Worm (Caenorhabditis elegans) whole organism, L3 larva: ENCODE results near the gene ssp-10.

Experiments used
- R02D3.7 ChIP-seq: fragments of 150-350 bp; optimal IDR thresholded peaks from 2 replicates; lab custom pipeline; 2014; ENCODE audit warnings: missing biosample characterization, missing genetic modification characterization
- aly-2 ChIP-seq: fragments of 150-350 bp; optimal IDR thresholded peaks from 2 replicates; lab custom pipeline; 2014; ENCODE audit warnings: missing biosample characterization, missing genetic modification characterization
- ama-1 ChIP-seq: fragments of 150-350 bp; optimal IDR thresholded peaks from 2 replicates; lab custom pipeline; 2018
- ceh-16 ChIP-seq: sonication (generic microtip); optimal IDR thresholded peaks from 2 replicates; lab custom pipeline; 2017; ENCODE audit warnings: missing biosample characterization, missing genetic modification characterization
- ceh-28 ChIP-seq: fragments of 150-350 bp; optimal IDR thresholded peaks from 2 replicates; lab custom pipeline; 2014; ENCODE audit warnings: missing biosample characterization, missing genetic modification reagents, missing genetic modification characterization
- ceh-82 ChIP-seq: fragments of 150-350 bp; optimal IDR thresholded peaks from 2 replicates; lab custom pipeline; 2014; ENCODE audit warnings: missing biosample characterization, missing genetic modification characterization
- ceh-9 ChIP-seq: sonication (generic microtip); optimal IDR thresholded peaks from 2 replicates; lab custom pipeline; 2018; ENCODE audit warnings: missing biosample characterization, missing genetic modification characterization
- daf-12 ChIP-seq: fragments of 150-350 bp; optimal IDR thresholded peaks from 2 replicates; lab custom pipeline; 2014; ENCODE audit warnings: missing biosample characterization, missing genetic modification reagents, missing genetic modification characterization
- egl-5 ChIP-seq: fragments of 150-350 bp; optimal IDR thresholded peaks from 2 replicates; lab custom pipeline; 2017; ENCODE audit warnings: missing biosample characterization, missing genetic modification reagents, missing genetic modification characterization, inconsistent platforms
- elt-1 ChIP-seq: fragments of 150-350 bp; optimal IDR thresholded peaks from 2 replicates; lab custom pipeline; 2014; ENCODE audit warnings: missing biosample characterization, missing genetic modification characterization
- elt-2 ChIP-seq: sonication (generic microtip); optimal IDR thresholded peaks from 2 replicates; lab custom pipeline; 2016; ENCODE audit warnings: missing genetic modification reagents, mild to moderate bottlenecking, missing genetic modification characterization, missing compliant biosample characterization
- elt-3 ChIP-seq, 3 experiments: fragments of 150-350 bp in 1 of 3; sonication (generic microtip) in 2 of 3; optimal IDR thresholded peaks; 2 replicates in 2 of 3; 4 replicates in 1 of 3; lab custom pipeline; 2014 to 2017; ENCODE audit warnings: missing biosample characterization in 3 of 3, missing genetic modification characterization in 3 of 3
- fkh-10 ChIP-seq: sonication (generic microtip); optimal IDR thresholded peaks from 2 replicates; lab custom pipeline; 2017; ENCODE audit warnings: missing biosample characterization, missing genetic modification reagents, missing genetic modification characterization
- fkh-2 ChIP-seq: fragments of 150-350 bp; optimal IDR thresholded peaks from 2 replicates; lab custom pipeline; 2014; ENCODE audit warnings: missing biosample characterization, missing genetic modification reagents, missing genetic modification characterization
- fos-1 ChIP-seq: fragments of 150-350 bp; optimal IDR thresholded peaks from 2 replicates; lab custom pipeline; 2014; ENCODE audit warnings: missing biosample characterization, missing genetic modification characterization
- hmg-11 ChIP-seq: sonication (generic microtip); optimal IDR thresholded peaks from 2 replicates; lab custom pipeline; 2016; ENCODE audit warnings: missing genetic modification characterization, missing compliant biosample characterization
- jun-1 ChIP-seq: fragments of 150-350 bp; optimal IDR thresholded peaks from 2 replicates; lab custom pipeline; 2014; ENCODE audit warnings: missing biosample characterization, missing genetic modification reagents, missing genetic modification characterization
- lin-15B ChIP-seq: fragments of 150-350 bp; optimal IDR thresholded peaks from 2 replicates; lab custom pipeline; 2014; ENCODE audit warnings: missing biosample characterization, missing genetic modification characterization
- mml-1 ChIP-seq: fragments of 150-350 bp; sonication (generic microtip); optimal IDR thresholded peaks from 3 replicates; lab custom pipeline; 2014; ENCODE audit warnings: missing biosample characterization, missing genetic modification characterization
- nfya-1 ChIP-seq: sonication (generic microtip); optimal IDR thresholded peaks from 2 replicates; lab custom pipeline; 2017; ENCODE audit warnings: missing genetic modification characterization, mild to moderate bottlenecking, missing compliant biosample characterization, antibody characterized with exemption, moderate library complexity; ENCODE audit not compliant: insufficient read depth
- nhr-11 ChIP-seq: fragments of 150-350 bp; optimal IDR thresholded peaks from 2 replicates; lab custom pipeline; 2014; ENCODE audit warnings: missing biosample characterization, missing genetic modification characterization
- nhr-12 ChIP-seq: fragments of 150-350 bp; optimal IDR thresholded peaks from 2 replicates; lab custom pipeline; 2014; ENCODE audit warnings: missing biosample characterization, missing genetic modification characterization
- nhr-25 ChIP-seq: sonication (generic microtip); optimal IDR thresholded peaks from 2 replicates; lab custom pipeline; 2017; ENCODE audit warnings: missing biosample characterization, missing genetic modification characterization
- nhr-28 ChIP-seq: fragments of 150-350 bp; optimal IDR thresholded peaks from 2 replicates; lab custom pipeline; 2014; ENCODE audit warnings: missing biosample characterization, missing genetic modification characterization
- nhr-43 ChIP-seq: sonication (generic microtip); optimal IDR thresholded peaks from 2 replicates; lab custom pipeline; 2016; ENCODE audit warnings: mild to moderate bottlenecking, missing genetic modification characterization, missing compliant biosample characterization; ENCODE audit not compliant: poor library complexity, severe bottlenecking
- nhr-67 ChIP-seq: fragments of 150-350 bp; optimal IDR thresholded peaks from 2 replicates; lab custom pipeline; 2014; ENCODE audit warnings: missing biosample characterization, missing genetic modification characterization
- nhr-76 ChIP-seq: fragments of 150-350 bp; sonication (generic microtip); optimal IDR thresholded peaks from 5 replicates; lab custom pipeline; 2014; ENCODE audit warnings: missing biosample characterization, missing genetic modification characterization
- nhr-77 ChIP-seq: fragments of 150-350 bp; optimal IDR thresholded peaks from 2 replicates; lab custom pipeline; 2014; ENCODE audit warnings: missing biosample characterization, missing genetic modification characterization
- pha-4 ChIP-seq: fragments of 150-350 bp; optimal IDR thresholded peaks from 2 replicates; lab custom pipeline; 2014; ENCODE audit warnings: missing biosample characterization, missing genetic modification reagents, missing genetic modification characterization
- pqm-1 ChIP-seq: fragments of 150-350 bp; optimal IDR thresholded peaks from 2 replicates; lab custom pipeline; 2017; ENCODE audit warnings: missing biosample characterization, missing genetic modification characterization, inconsistent platforms
- sea-2 ChIP-seq: fragments of 150-350 bp; sonication (generic microtip); optimal IDR thresholded peaks from 4 replicates; lab custom pipeline; 2014; ENCODE audit warnings: missing biosample characterization, missing genetic modification reagents, missing genetic modification characterization
- skn-1 ChIP-seq: fragments of 150-350 bp; optimal IDR thresholded peaks from 2 replicates; lab custom pipeline; 2014; ENCODE audit warnings: missing biosample characterization, missing genetic modification characterization
- snpc-4 ChIP-seq: fragments of 150-350 bp; optimal IDR thresholded peaks from 2 replicates; lab custom pipeline; 2014; ENCODE audit warnings: missing biosample characterization, missing genetic modification characterization
- tbx-2 ChIP-seq: sonication (generic microtip); optimal IDR thresholded peaks from 2 replicates; lab custom pipeline; 2016; ENCODE audit warnings: mild to moderate bottlenecking, missing genetic modification characterization, missing compliant biosample characterization
- unc-39 ChIP-seq: sonication (generic microtip); optimal IDR thresholded peaks from 4 replicates; lab custom pipeline; 2017; ENCODE audit warnings: missing biosample characterization, missing genetic modification characterization
- zag-1 ChIP-seq: fragments of 150-350 bp; optimal IDR thresholded peaks from 2 replicates; lab custom pipeline; 2014; ENCODE audit warnings: missing biosample characterization, missing genetic modification characterization
- ztf-11 ChIP-seq: fragments of 150-350 bp; optimal IDR thresholded peaks from 2 replicates; lab custom pipeline; 2014; ENCODE audit warnings: missing biosample characterization, missing genetic modification characterization
- ztf-4 ChIP-seq: fragments of 150-350 bp; optimal IDR thresholded peaks from 2 replicates; lab custom pipeline; 2014; ENCODE audit warnings: missing biosample characterization, missing genetic modification characterization

Gene ssp-10

ce11 chrIV:9849624-9850023, 1.2 kb downstream of the ssp-10 start, which contains the start of gene K07F5.8:
Gene K07F5.8 (minus strand): TSS chrIV:9849724.
- TF ChIP-seq skn-1 (tag; lab: Kevin White, UChicago) (no peak), pqm-1 (tag; lab: Kevin White, UChicago) (no peak), fos-1 (no peak), pha-4 (tag; lab: Kevin White, UChicago) (no peak), fkh-2 (tag; lab: Kevin White, UChicago) (no peak), tbx-2 (tag; lab: Kevin White, UChicago) (no peak), elt-2 (no peak), ama-1 (no peak), jun-1 (tag; lab: Kevin White, UChicago) (no peak), ztf-4 (tag; lab: Kevin White, UChicago) (no peak), ceh-16 (tag; lab: Kevin White, UChicago) (no peak), snpc-4 (tag; lab: Kevin White, UChicago) (no peak), nhr-76 (tag; lab: Kevin White, UChicago) (no peak), nhr-67 (tag; lab: Kevin White, UChicago) (no peak), hmg-11 (tag; lab: Kevin White, UChicago) (no peak), ztf-11 (no peak), elt-1 (no peak), nhr-77 (tag; lab: Kevin White, UChicago) (no peak)

- TF ChIP-seq pha-4 (tag; lab: Kevin White, UChicago), result no peak
- no peak for TF ChIP-seq fkh-10 (GFP tag; lab: Kevin White, UChicago)
- TF ChIP-seq aly-2 (tag; lab: Kevin White, UChicago), result no peak
- TF ChIP-seq ceh-16 (tag; lab: Kevin White, UChicago), result no peak
- no peak for TF ChIP-seq hmg-11 (tag; lab: Kevin White, UChicago)
- no peak for TF ChIP-seq daf-12 (tag; lab: Kevin White, UChicago)
- TF ChIP-seq sea-2 (GFP tag; lab: Kevin White, UChicago), result no peak
- TF ChIP-seq ama-1, result no peak
- TF ChIP-seq elt-2, result no peak
- TF ChIP-seq unc-39 (tag; lab: Kevin White, UChicago), result no peak
- no peak for TF ChIP-seq nfya-1 (tag; lab: Kevin White, UChicago)
Measured at ce11 chrIV:9848075-9848474, 2.8 kb downstream of the ssp-10 start, which contains the start of gene K07F5.7. Gene K07F5.7 (minus strand): TSS chrIV:9848175.

ce11 chrIV:9846574-9846973, 4.3 kb downstream of the ssp-10 start, which contains the start of gene K07F5.6:
Gene K07F5.6 (minus strand): TSS chrIV:9846674.
- TF ChIP-seq nhr-28 (tag; lab: Kevin White, UChicago), result no peak
- no peak for TF ChIP-seq pqm-1 (tag; lab: Kevin White, UChicago)
- no peak for TF ChIP-seq nhr-12 (tag; lab: Kevin White, UChicago)
- no peak for TF ChIP-seq elt-3 (tag; optimal IDR thresholded peaks at IDR 0.05; lab: Kevin White, UChicago)
- TF ChIP-seq ceh-82 (tag; lab: Kevin White, UChicago), result no peak
- no peak for TF ChIP-seq nhr-11 (tag; lab: Kevin White, UChicago)
- no peak for TF ChIP-seq mml-1 (tag; lab: Kevin White, UChicago)
- no peak for TF ChIP-seq tbx-2 (tag; lab: Kevin White, UChicago)
- no peak for TF ChIP-seq nhr-77 (tag; lab: Kevin White, UChicago)
- no peak for TF ChIP-seq ceh-28 (tag; lab: Kevin White, UChicago)
- no peak for TF ChIP-seq nhr-67 (tag; lab: Kevin White, UChicago)
- no peak for TF ChIP-seq ztf-4 (tag; lab: Kevin White, UChicago)
- no peak for TF ChIP-seq nfya-1 (tag; lab: Kevin White, UChicago)
- TF ChIP-seq unc-39 (tag; lab: Kevin White, UChicago), result no peak

ce11 chrIV:9843760-9844159, 7.1 kb downstream of the ssp-10 start, which contains the start of gene nspd-2:
Gene nspd-2 (plus strand): TSS chrIV:9844060.
- no peak for TF ChIP-seq ama-1
- no peak for TF ChIP-seq nhr-76 (tag; lab: Kevin White, UChicago)
- TF ChIP-seq jun-1 (tag; lab: Kevin White, UChicago), result no peak
- no peak for TF ChIP-seq snpc-4 (tag; lab: Kevin White, UChicago)
- TF ChIP-seq pqm-1 (tag; lab: Kevin White, UChicago), result no peak
- TF ChIP-seq elt-2, result no peak
- no peak for TF ChIP-seq fos-1
- TF ChIP-seq egl-5 (tag; lab: Kevin White, UChicago), result no peak
- no peak for TF ChIP-seq ceh-16 (tag; lab: Kevin White, UChicago)

- TF ChIP-seq nhr-76 (tag; lab: Kevin White, UChicago) (no peak), mml-1 (tag; lab: Kevin White, UChicago) (no peak), ceh-28 (tag; lab: Kevin White, UChicago) (no peak), pqm-1 (tag; lab: Kevin White, UChicago) (no peak), egl-5 (tag; lab: Kevin White, UChicago) (no peak), nhr-25 (no peak), nhr-77 (tag; lab: Kevin White, UChicago) (no peak), zag-1 (no peak), tbx-2 (tag; lab: Kevin White, UChicago) (no peak), ama-1 (no peak), R02D3.7 (tag; lab: Kevin White, UChicago) (no peak), nhr-43 (tag; lab: Kevin White, UChicago) (no peak), daf-12 (tag; lab: Kevin White, UChicago) (no peak), lin-15B (no peak), ceh-9 (tag; lab: Kevin White, UChicago) (no peak), nhr-12 (tag; lab: Kevin White, UChicago) (no peak)
Measured at ce11 chrIV:9842071-9842470, 8.8 kb downstream of the ssp-10 start, which contains the start of gene K07F5.17. Gene K07F5.17 (plus strand): TSS chrIV:9842371.
